Worm (Caenorhabditis elegans) whole organism, L2 larva: Measurements from ENCODE around the gene gpd-2.

ENCODE experiments used
- C34F6.9 ChIP-seq: fragments of 150-350 bp; optimal IDR thresholded peaks from 2 replicates; lab custom pipeline; 2014; ENCODE audit warnings: missing biosample characterization, missing genetic modification characterization
- F13H6.1 ChIP-seq: sonication (generic microtip); optimal IDR thresholded peaks from 2 replicates; lab custom pipeline; 2016; ENCODE audit warnings: missing genetic modification characterization, missing compliant biosample characterization
- R02D3.7 ChIP-seq: fragments of 150-350 bp; optimal IDR thresholded peaks from 2 replicates; lab custom pipeline; 2014; ENCODE audit warnings: missing biosample characterization, missing genetic modification characterization
- Y55F3AM.14 ChIP-seq: fragments of 200-800 bp; sonication (Bioruptor generic); optimal IDR thresholded peaks from 2 replicates; lab custom pipeline; 2018; ENCODE audit warnings: mild to moderate bottlenecking, missing genetic modification characterization, missing compliant biosample characterization
- alr-1 ChIP-seq: fragments of 150-350 bp; optimal IDR thresholded peaks from 2 replicates; lab custom pipeline; 2014; ENCODE audit warnings: missing biosample characterization, missing genetic modification characterization
- blmp-1 ChIP-seq: sonication (generic microtip); optimal IDR thresholded peaks from 2 replicates; lab custom pipeline; 2017; ENCODE audit warnings: missing genetic modification characterization, mild to moderate bottlenecking, missing compliant biosample characterization, antibody characterized with exemption, moderate library complexity; ENCODE audit not compliant: insufficient read depth
- ceh-16 ChIP-seq: fragments of 150-350 bp; optimal IDR thresholded peaks from 2 replicates; lab custom pipeline; 2014; ENCODE audit warnings: missing biosample characterization, missing genetic modification characterization
- crh-2 ChIP-seq: sonication (generic microtip); optimal IDR thresholded peaks from 2 replicates; lab custom pipeline; 2017; ENCODE audit warnings: missing biosample characterization, missing genetic modification characterization
- dmd-4 ChIP-seq: sonication (generic microtip); optimal IDR thresholded peaks from 2 replicates; lab custom pipeline; 2017; ENCODE audit warnings: missing biosample characterization, missing genetic modification characterization
- elt-1 ChIP-seq: fragments of 150-350 bp; optimal IDR thresholded peaks from 2 replicates; lab custom pipeline; 2014; ENCODE audit warnings: missing biosample characterization, missing genetic modification characterization
- fos-1 ChIP-seq: fragments of 150-350 bp; optimal IDR thresholded peaks from 2 replicates; lab custom pipeline; 2014; ENCODE audit warnings: missing biosample characterization, missing genetic modification characterization
- gmeb-1 ChIP-seq: fragments of 150-350 bp; optimal IDR thresholded peaks from 2 replicates; lab custom pipeline; 2014; ENCODE audit warnings: missing biosample characterization, missing genetic modification characterization
- lin-11 ChIP-seq: fragments of 150-350 bp; sonication (generic microtip); optimal IDR thresholded peaks from 2 replicates; lab custom pipeline; 2014; ENCODE audit warnings: missing biosample characterization, missing genetic modification characterization, inconsistent platforms, mixed read lengths
- lin-13 ChIP-seq: fragments of 150-350 bp; optimal IDR thresholded peaks from 2 replicates; lab custom pipeline; 2014; ENCODE audit warnings: missing biosample characterization, missing genetic modification reagents, missing genetic modification characterization
- lin-39 ChIP-seq: fragments of 150-350 bp; optimal IDR thresholded peaks from 2 replicates; lab custom pipeline; 2014; ENCODE audit warnings: missing biosample characterization, missing genetic modification reagents, missing genetic modification characterization
- mab-5 ChIP-seq: fragments of 150-350 bp; optimal IDR thresholded peaks from 2 replicates; lab custom pipeline; 2014; ENCODE audit warnings: missing biosample characterization, missing genetic modification characterization
- mbf-1 ChIP-seq: sonication (generic microtip); optimal IDR thresholded peaks from 2 replicates; lab custom pipeline; 2017; ENCODE audit warnings: missing biosample characterization, missing genetic modification characterization
- nhr-12 ChIP-seq: fragments of 150-350 bp; optimal IDR thresholded peaks from 2 replicates; lab custom pipeline; 2014; ENCODE audit warnings: missing biosample characterization, missing genetic modification characterization
- nhr-129 ChIP-seq: fragments of 150-350 bp; optimal IDR thresholded peaks from 2 replicates; lab custom pipeline; 2014; ENCODE audit warnings: missing biosample characterization, missing genetic modification characterization
- nhr-6 ChIP-seq: fragments of 150-350 bp; optimal IDR thresholded peaks from 2 replicates; lab custom pipeline; 2014; ENCODE audit warnings: missing biosample characterization, missing genetic modification characterization
- peb-1 ChIP-seq: fragments of 150-350 bp; optimal IDR thresholded peaks from 2 replicates; lab custom pipeline; 2014; ENCODE audit warnings: missing biosample characterization, missing genetic modification characterization
- sem-4 ChIP-seq: fragments of 150-350 bp; optimal IDR thresholded peaks from 2 replicates; lab custom pipeline; 2014; ENCODE audit warnings: missing biosample characterization, missing genetic modification reagents, missing genetic modification characterization
- skn-1 ChIP-seq: sonication (generic microtip); optimal IDR thresholded peaks from 2 replicates; lab custom pipeline; 2017; ENCODE audit warnings: missing biosample characterization, missing genetic modification characterization
- sma-3 ChIP-seq: sonication (generic microtip); optimal IDR thresholded peaks from 2 replicates; lab custom pipeline; 2016; ENCODE audit warnings: missing genetic modification reagents, missing genetic modification characterization, missing compliant biosample characterization
- sma-9 ChIP-seq, 2 experiments: fragments of 150-350 bp in 1 of 2; sonication (generic microtip) in 1 of 2; optimal IDR thresholded peaks; 2 replicates each; lab custom pipeline; 2014 to 2016; ENCODE audit warnings: missing genetic modification characterization in 2 of 2, mild to moderate bottlenecking in 1 of 2, missing biosample characterization in 1 of 2, missing compliant biosample characterization in 1 of 2, missing genetic modification reagents in 1 of 2, moderate library complexity in 1 of 2
- snpc-4 ChIP-seq: fragments of 150-350 bp; optimal IDR thresholded peaks from 2 replicates; lab custom pipeline; 2014; ENCODE audit warnings: missing biosample characterization, missing genetic modification characterization
- unc-55 ChIP-seq: fragments of 150-350 bp; sonication (generic microtip); optimal IDR thresholded peaks from 3 replicates; lab custom pipeline; 2014; ENCODE audit warnings: missing biosample characterization, missing genetic modification reagents, missing genetic modification characterization
- unc-62 ChIP-seq: fragments of 150-350 bp; optimal IDR thresholded peaks from 2 replicates; lab custom pipeline; 2014; ENCODE audit warnings: missing biosample characterization, missing genetic modification reagents, missing genetic modification characterization
- ztf-11 ChIP-seq: sonication (generic microtip); optimal IDR thresholded peaks from 2 replicates; lab custom pipeline; 2017; ENCODE audit warnings: missing biosample characterization, missing genetic modification characterization
- ztf-4 ChIP-seq: fragments of 150-350 bp; optimal IDR thresholded peaks from 2 replicates; lab custom pipeline; 2014; ENCODE audit warnings: missing biosample characterization, missing genetic modification characterization

The gpd-2 gene

DNA sequence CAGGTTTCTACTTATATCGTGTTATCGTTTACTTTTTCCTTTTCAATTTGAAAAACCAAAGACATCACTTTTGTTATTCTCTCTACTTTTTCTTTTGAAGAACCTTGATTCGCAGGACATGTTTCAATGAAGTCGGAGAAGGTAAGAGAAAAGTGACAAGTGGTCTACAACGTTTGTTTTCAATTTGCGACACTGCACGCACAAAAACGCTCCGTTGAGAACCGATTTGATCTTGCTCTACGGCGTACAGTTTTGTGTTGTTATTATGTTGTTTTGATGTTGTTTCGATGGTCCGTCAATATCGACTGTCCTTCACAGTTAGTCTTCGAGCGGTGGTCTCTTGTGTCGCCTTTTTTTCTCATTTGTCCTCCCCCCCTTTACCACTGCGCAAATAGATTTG lies 25.1 kb downstream of the gpd-2 start, which contains the start of gene pccb-1:
pccb-1 (plus strand) TSS at position 127 of the 400 bp plus-strand sequence.
- TF ChIP-seq ceh-16 (no peak), lin-13 (GFP tag; lab: Kevin White, UChicago) (no peak), unc-62 (no peak), gmeb-1 (tag; lab: Kevin White, UChicago) (no peak), sma-9 (GFP tag; optimal IDR thresholded peaks at IDR 0.05; lab: Kevin White, UChicago) (no peak), sma-9 (tag; optimal IDR thresholded peaks at IDR 0.05; lab: Kevin White, UChicago) (no peak), elt-1 (tag; lab: Kevin White, UChicago) (no peak), fos-1 (no peak), mbf-1 (no peak), lin-11 (tag; lab: Kevin White, UChicago) (no peak), snpc-4 (tag; lab: Kevin White, UChicago) (no peak), crh-2 (tag; lab: Kevin White, UChicago) (no peak), nhr-129 (tag; lab: Kevin White, UChicago) (no peak), sma-3 (GFP tag; lab: Kevin White, UChicago) (no peak), nhr-12 (tag; lab: Kevin White, UChicago) (no peak)

DNA sequence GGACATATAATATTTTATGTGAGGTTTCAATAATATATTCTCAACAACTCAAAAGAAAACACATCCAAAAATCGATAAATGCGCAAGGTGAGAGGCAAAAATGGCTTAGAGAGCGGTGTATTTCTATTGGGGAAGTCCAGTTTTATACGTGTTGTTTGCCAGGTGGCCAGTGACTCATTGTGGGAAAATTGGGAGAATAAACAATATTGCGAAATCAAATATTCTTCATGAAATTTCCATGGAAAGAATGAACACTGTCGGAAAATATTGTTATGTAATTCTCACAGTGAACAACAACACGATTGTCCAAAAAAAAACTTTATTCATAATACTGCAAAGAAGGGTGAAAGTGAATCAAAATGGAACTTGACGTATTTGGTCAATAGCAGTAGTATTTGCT lies 26.8 kb downstream of the gpd-2 start:
- no peak for TF ChIP-seq ztf-4 (tag; lab: Kevin White, UChicago)
- no peak for TF ChIP-seq nhr-6
- no peak for TF ChIP-seq ztf-11 (tag; lab: Kevin White, UChicago)

DNA sequence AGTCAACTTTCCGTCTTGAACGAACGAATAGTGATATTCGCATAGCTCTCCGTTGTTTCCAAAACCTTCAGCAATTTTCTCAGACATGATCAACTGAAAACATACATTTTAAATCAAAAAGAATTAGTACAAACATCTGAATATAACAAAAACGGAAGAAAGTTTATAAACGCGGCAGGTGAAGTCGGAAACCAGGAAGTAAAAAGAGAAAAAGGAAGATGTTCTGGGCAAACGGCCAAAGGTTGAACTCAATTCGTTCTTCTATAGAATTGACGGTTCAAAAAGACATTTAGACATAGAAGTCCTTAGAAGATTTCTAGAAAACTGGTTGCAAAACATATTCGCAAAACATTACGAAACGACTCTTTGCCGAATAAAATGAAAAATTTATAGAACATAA lies 27.2 kb downstream of the gpd-2 start, which contains the start of gene F52E4.5:
F52E4.5 (minus strand) TSS at position 101 of the 400 bp plus-strand sequence.
- no peak for TF ChIP-seq Y55F3AM.14 (GFP tag; lab: Kevin White, UChicago)
- no peak for TF ChIP-seq unc-55 (GFP tag; lab: Kevin White, UChicago)
- TF ChIP-seq peb-1 (tag; lab: Kevin White, UChicago), result no peak
- no peak for TF ChIP-seq blmp-1 (tag; lab: Kevin White, UChicago)
- TF ChIP-seq nhr-12 (tag; lab: Kevin White, UChicago), result no peak
- TF ChIP-seq F13H6.1 (tag; lab: Kevin White, UChicago), result no peak

DNA sequence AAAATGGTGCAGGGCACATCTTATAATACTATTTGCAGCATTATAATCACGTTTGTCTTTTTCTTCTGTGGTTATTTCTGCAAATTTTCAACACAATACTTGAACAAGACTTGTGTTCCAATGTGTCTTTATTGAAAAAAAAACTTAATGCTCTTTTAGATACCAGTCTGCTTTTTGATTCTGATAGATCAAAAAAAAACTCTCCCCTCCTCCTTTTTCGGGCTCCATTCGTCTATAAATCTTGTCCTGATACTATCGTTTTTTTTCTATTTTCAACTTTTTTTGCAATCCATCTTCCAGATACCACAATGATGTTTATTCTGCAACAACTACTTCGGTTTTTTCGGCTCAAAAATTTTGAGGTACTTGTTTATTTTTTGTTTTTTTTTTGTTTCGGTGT lies 33.7 kb downstream of the gpd-2 start, which contains the start of gene twk-16:
twk-16 (plus strand) TSS at position 301 of the 400 bp plus-strand sequence.
- TF ChIP-seq alr-1 (tag; lab: Kevin White, UChicago) (no peak), R02D3.7 (tag; lab: Kevin White, UChicago) (no peak), mbf-1 (no peak), lin-39 (tag; lab: Kevin White, UChicago) (no peak), nhr-129 (tag; lab: Kevin White, UChicago) (no peak), skn-1 (tag; lab: Kevin White, UChicago) (no peak), sma-9 (GFP tag; optimal IDR thresholded peaks at IDR 0.05; lab: Kevin White, UChicago) (no peak), sma-9 (tag; optimal IDR thresholded peaks at IDR 0.05; lab: Kevin White, UChicago) (no peak), dmd-4 (no peak), peb-1 (tag; lab: Kevin White, UChicago) (no peak)

DNA sequence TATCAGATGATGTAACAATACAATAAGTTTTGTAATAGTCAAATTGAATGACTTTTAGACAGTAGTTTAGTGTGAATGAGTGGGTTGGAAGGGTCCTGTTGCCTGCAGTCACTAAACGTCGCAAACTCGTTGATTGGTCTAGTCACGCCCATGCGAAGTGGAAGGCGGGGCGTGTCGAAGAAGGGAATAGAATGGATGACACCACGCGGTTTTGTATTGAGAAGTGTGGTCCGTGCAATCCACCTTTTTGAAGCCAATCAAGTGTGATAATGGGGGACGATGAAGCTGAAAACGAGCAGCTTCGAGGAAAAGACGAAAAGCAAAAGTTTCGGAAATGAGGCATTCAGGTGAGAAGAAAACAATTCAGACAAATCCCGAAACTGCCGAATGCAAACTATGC lies 44.2 kb downstream of the gpd-2 start, which contains the start of gene ceh-31:
ceh-31 (minus strand) TSS at position 101 of the 400 bp plus-strand sequence.
- TF ChIP-seq mab-5 (tag; lab: Kevin White, UChicago) (no peak), sem-4 (tag; lab: Kevin White, UChicago) (no peak), C34F6.9 (no peak), R02D3.7 (tag; lab: Kevin White, UChicago) (no peak), ztf-4 (tag; lab: Kevin White, UChicago) (no peak), nhr-129 (tag; lab: Kevin White, UChicago) (no peak), ceh-16 (no peak), F13H6.1 (tag; lab: Kevin White, UChicago) (no peak)

DNA sequence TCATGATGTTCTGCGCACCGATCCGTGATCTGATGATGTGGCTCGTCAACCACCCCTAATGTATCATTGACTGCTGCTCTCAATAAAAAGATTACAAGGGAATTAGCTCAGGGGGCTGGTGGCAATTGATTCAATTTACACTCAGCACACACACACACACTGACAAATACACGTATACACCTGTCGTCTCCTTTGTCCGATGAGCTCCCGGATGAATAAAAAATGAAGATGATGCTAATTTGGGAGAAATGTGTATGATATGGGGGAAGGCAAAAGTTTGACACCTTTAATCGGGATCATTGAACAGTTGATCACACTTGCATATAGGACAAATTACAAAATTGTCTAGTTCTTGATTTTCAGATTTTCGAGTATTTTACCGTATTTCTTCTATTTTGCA lies 47.4 kb downstream of the gpd-2 start:
- no peak for TF ChIP-seq ceh-16
- TF ChIP-seq lin-11 (tag; lab: Kevin White, UChicago), result no peak
- TF ChIP-seq nhr-12 (tag; lab: Kevin White, UChicago), result no peak
- TF ChIP-seq ztf-11 (tag; lab: Kevin White, UChicago), result no peak
- TF ChIP-seq lin-13 (GFP tag; lab: Kevin White, UChicago), result no peak
